Fruit fly (Drosophila melanogaster) whole organism, prepupa: ENCODE results near the gene CG9775.

Source experiments
- Blimp-1 ChIP-seq: fragments of 200-800 bp; sonication (Bioruptor generic); optimal IDR thresholded peaks from 3 replicates; lab custom pipeline; 2017; ENCODE audit warnings: missing biosample characterization, missing genetic modification characterization, mild to moderate bottlenecking, moderate library complexity, missing genetic modification reagents
- CG10669 ChIP-seq: fragments of 200-800 bp; sonication (Bioruptor generic); optimal IDR thresholded peaks from 3 replicates; lab custom pipeline; 2018; ENCODE audit warnings: missing biosample characterization, mild to moderate bottlenecking, missing genetic modification characterization, moderate library complexity
- CG11294 ChIP-seq: fragments of 200-800 bp; sonication (Bioruptor generic); IDR thresholded peaks from 2 replicates; pipeline ENCODE4 v1.3.6; 2022; ENCODE audit warnings: missing biosample characterization, missing genetic modification characterization
- CG11762 ChIP-seq: fragments of 200-800 bp; sonication (Bioruptor generic); optimal IDR thresholded peaks from 3 replicates; lab custom pipeline; 2016; ENCODE audit warnings: missing biosample characterization, missing genetic modification characterization; ENCODE audit not compliant: insufficient read depth
- CG16779 ChIP-seq: fragments of 200-800 bp; sonication (Bioruptor generic); optimal IDR thresholded peaks from 3 replicates; lab custom pipeline; 2017; ENCODE audit warnings: missing biosample characterization, mild to moderate bottlenecking, missing genetic modification characterization
- CG3032 ChIP-seq: fragments of 200-800 bp; optimal IDR thresholded peaks from 2 replicates; lab custom pipeline; 2019; ENCODE audit warnings: missing biosample characterization, mild to moderate bottlenecking, missing genetic modification characterization, moderate library complexity
- CG34406 ChIP-seq: fragments of 200-800 bp; sonication (Bioruptor generic); optimal IDR thresholded peaks from 3 replicates; lab custom pipeline; 2016; ENCODE audit warnings: missing biosample characterization, missing genetic modification characterization
- CG6792 ChIP-seq: fragments of 200-800 bp; sonication (Bioruptor generic); optimal IDR thresholded peaks from 3 replicates; lab custom pipeline; 2016; ENCODE audit warnings: missing biosample characterization, missing genetic modification characterization
- CG6808 ChIP-seq: fragments of 200-800 bp; sonication (Bioruptor generic); optimal IDR thresholded peaks from 3 replicates; lab custom pipeline; 2017; ENCODE audit warnings: missing biosample characterization, missing genetic modification characterization, mild to moderate bottlenecking, moderate library complexity, missing genetic modification reagents
- CG6854 ChIP-seq: fragments of 200-800 bp; sonication (Bioruptor generic); optimal IDR thresholded peaks from 2 replicates; lab custom pipeline; 2017; ENCODE audit warnings: missing biosample characterization, mild to moderate bottlenecking, missing genetic modification characterization
- CG7368 ChIP-seq: fragments of 200-800 bp; sonication (Bioruptor generic); optimal IDR thresholded peaks from 3 replicates; lab custom pipeline; 2016; ENCODE audit warnings: missing biosample characterization, missing genetic modification characterization
- CG8119 ChIP-seq: fragments of 200-800 bp; sonication (Bioruptor generic); IDR thresholded peaks from 3 replicates; pipeline ENCODE4 v1.3.6; 2022; ENCODE audit warnings: missing biosample characterization, missing genetic modification characterization
- CG9139 ChIP-seq: fragments of 200-800 bp; sonication (Bioruptor generic); optimal IDR thresholded peaks from 3 replicates; lab custom pipeline; 2017; ENCODE audit warnings: missing biosample characterization, mild to moderate bottlenecking, missing genetic modification characterization
- Eip75B ChIP-seq: fragments of 200-800 bp; sonication (Bioruptor generic); optimal IDR thresholded peaks from 3 replicates; lab custom pipeline; 2016; ENCODE audit warnings: missing biosample characterization, missing genetic modification characterization
- Eip93F ChIP-seq: fragments of 200-800 bp; sonication (Bioruptor generic); optimal IDR thresholded peaks from 2 replicates; lab custom pipeline; 2016; ENCODE audit warnings: missing biosample characterization, mild to moderate bottlenecking, missing genetic modification characterization
- Ets21C ChIP-seq: fragments of 200-800 bp; sonication (Bioruptor generic); optimal IDR thresholded peaks from 3 replicates; lab custom pipeline; 2016; ENCODE audit warnings: missing biosample characterization, missing genetic modification characterization
- Lpt ChIP-seq: fragments of 200-800 bp; sonication (Bioruptor generic); optimal IDR thresholded peaks from 3 replicates; lab custom pipeline; 2016; ENCODE audit warnings: missing biosample characterization, missing genetic modification characterization
- Sox15 ChIP-seq: fragments of 200-800 bp; sonication (Bioruptor generic); optimal IDR thresholded peaks from 3 replicates; lab custom pipeline; 2016; ENCODE audit warnings: missing biosample characterization, missing genetic modification characterization
- achi ChIP-seq: fragments of 200-800 bp; sonication (Bioruptor generic); optimal IDR thresholded peaks from 3 replicates; lab custom pipeline; 2016; ENCODE audit warnings: missing biosample characterization, missing genetic modification characterization
- cyc ChIP-seq: fragments of 200-800 bp; sonication (Bioruptor generic); optimal IDR thresholded peaks from 3 replicates; lab custom pipeline; 2016; ENCODE audit warnings: missing biosample characterization, missing genetic modification characterization
- dac ChIP-seq: fragments of 200-800 bp; sonication (Bioruptor generic); optimal IDR thresholded peaks from 2 replicates; lab custom pipeline; 2017; ENCODE audit warnings: missing biosample characterization, mild to moderate bottlenecking, missing genetic modification characterization
- dsx ChIP-seq: fragments of 200-800 bp; optimal IDR thresholded peaks from 3 replicates; lab custom pipeline; 2019; ENCODE audit warnings: missing biosample characterization, mild to moderate bottlenecking, missing genetic modification characterization, moderate library complexity; ENCODE audit not compliant: poor library complexity, severe bottlenecking
- fkh ChIP-seq: fragments of 200-800 bp; sonication (Bioruptor generic); optimal IDR thresholded peaks from 3 replicates; lab custom pipeline; 2017; ENCODE audit warnings: missing biosample characterization, mild to moderate bottlenecking, missing genetic modification characterization, moderate library complexity
- net ChIP-seq: fragments of 200-800 bp; sonication (Bioruptor generic); optimal IDR thresholded peaks from 3 replicates; lab custom pipeline; 2016; ENCODE audit warnings: missing biosample characterization, missing genetic modification characterization
- pdm3 ChIP-seq: fragments of 200-800 bp; sonication (Bioruptor generic); optimal IDR thresholded peaks from 3 replicates; lab custom pipeline; 2016; ENCODE audit warnings: missing biosample characterization, missing genetic modification characterization
- salr ChIP-seq, 2 experiments: fragments of 200-800 bp; sonication (Bioruptor generic); optimal IDR thresholded peaks; 3 replicates each; lab custom pipeline; 2016 to 2018; ENCODE audit warnings: missing biosample characterization in 2 of 2, missing genetic modification characterization in 2 of 2, mild to moderate bottlenecking in 1 of 2
- svp ChIP-seq: fragments of 200-800 bp; sonication (Bioruptor generic); peaks from one replicate; lab custom pipeline; 2016; ENCODE audit warnings: missing biosample characterization, missing genetic modification characterization
- topi ChIP-seq: fragments of 200-800 bp; sonication (Bioruptor generic); optimal IDR thresholded peaks from 3 replicates; lab custom pipeline; 2016; ENCODE audit warnings: missing biosample characterization, missing genetic modification characterization
- vri ChIP-seq: fragments of 200-800 bp; sonication (Bioruptor generic); optimal IDR thresholded peaks from 3 replicates; lab custom pipeline; 2016; ENCODE audit warnings: missing biosample characterization, mild to moderate bottlenecking, missing genetic modification characterization

Gene CG9775

DNA sequence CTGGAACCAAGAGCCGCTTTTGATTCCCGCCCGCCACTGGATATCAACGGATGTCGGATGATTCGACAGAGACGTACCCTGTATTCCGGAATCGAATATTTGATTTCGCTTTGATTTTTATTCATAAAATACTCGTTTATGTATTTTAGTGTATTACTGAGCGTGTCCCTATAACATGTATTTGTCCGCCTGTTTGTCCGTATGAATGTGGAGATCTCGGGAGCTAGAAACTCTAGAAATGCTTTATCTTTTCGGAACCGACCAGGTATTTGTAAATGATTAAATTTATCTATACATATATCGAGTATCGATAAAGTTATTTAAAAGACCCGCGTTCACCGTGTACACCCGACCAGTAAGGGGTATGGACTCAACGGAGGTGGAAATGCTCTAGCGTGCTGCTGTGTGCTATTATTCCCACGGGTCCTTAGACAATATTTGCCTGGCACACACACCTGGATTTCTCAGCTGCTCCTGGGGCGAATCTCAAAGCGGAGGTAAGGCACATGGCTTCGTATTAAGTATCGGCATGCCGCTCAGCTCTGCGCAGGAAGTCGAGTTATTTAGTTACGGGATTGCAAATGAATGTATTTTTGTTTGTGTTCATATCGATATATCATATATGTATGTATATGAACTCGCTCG is 39.6 kb downstream of the CG9775 start:
- TF ChIP-seq CG9139 (GFP tag; lab: Kevin White, UChicago) (no peak), Eip75B (GFP tag; lab: Kevin White, UChicago) (no peak), CG11294 (GFP tag; lab: Robert Waterston, UW) (no peak), cyc (no peak), CG34406 (GFP tag; lab: Kevin White, UChicago) (no peak), dac (GFP tag; lab: Kevin White, UChicago) (no peak), svp (GFP tag; lab: Kevin White, UChicago) (no peak), Sox15 (GFP tag; lab: Kevin White, UChicago) (no peak), fkh (GFP tag; lab: Kevin White, UChicago) (peak; percentile 35), Eip93F (GFP tag; lab: Kevin White, UChicago) (no peak), dsx (GFP tag; lab: Kevin White, UChicago) (no peak), pdm3 (GFP tag; lab: Kevin White, UChicago) (peak; percentile 12), topi (GFP tag; lab: Kevin White, UChicago) (no peak), CG6854 (GFP tag; lab: Kevin White, UChicago) (no peak)

DNA sequence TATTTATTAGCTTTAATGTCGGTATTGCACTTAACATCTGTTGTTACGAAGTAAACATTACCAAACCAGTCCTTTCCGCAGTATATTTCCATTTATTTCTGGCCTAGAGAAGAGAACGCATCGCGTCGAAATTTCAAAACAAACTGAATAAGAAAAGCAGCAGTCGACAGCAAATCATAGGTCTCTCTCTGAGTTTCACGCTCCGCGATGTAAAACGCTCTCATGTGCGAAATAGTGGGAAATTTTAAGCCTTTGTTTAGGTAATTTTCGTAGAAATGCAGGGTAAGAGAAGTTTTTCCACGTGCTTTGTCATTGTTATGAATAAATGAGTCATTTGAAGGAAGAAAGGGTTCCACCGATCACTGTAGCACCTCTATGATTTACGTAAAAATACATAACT is 42.0 kb downstream of the CG9775 start:
- TF ChIP-seq achi (GFP tag; lab: Kevin White, UChicago) (no peak), Lpt (GFP tag; lab: Kevin White, UChicago) (no peak), Ets21C (GFP tag; lab: Kevin White, UChicago) (no peak), vri (GFP tag; lab: Kevin White, UChicago) (no peak), CG10669 (GFP tag; lab: Kevin White, UChicago) (no peak), dac (GFP tag; lab: Kevin White, UChicago) (no peak), CG6808 (no peak), salr (GFP tag; optimal IDR thresholded peaks at IDR 0.05; lab: Kevin White, UChicago) (no peak), CG16779 (tag; lab: Kevin White, UChicago) (no peak), CG8119 (GFP tag; lab: Robert Waterston, UW) (no peak), CG3032 (no peak), CG11762 (GFP tag; lab: Kevin White, UChicago) (no peak), net (GFP tag; lab: Kevin White, UChicago) (no peak), CG6792 (GFP tag; lab: Kevin White, UChicago) (no peak), Blimp-1 (GFP tag; lab: Kevin White, UChicago) (no peak), CG7368 (GFP tag; lab: Kevin White, UChicago) (no peak)
